Worm (Caenorhabditis elegans) whole organism, L4 larva: Measurements from ENCODE around the gene mrps-23.

Experiments
- F37D6.2 ChIP-seq: sonication (generic microtip); optimal IDR thresholded peaks from 2 replicates; lab custom pipeline; 2016; ENCODE audit warnings: mild to moderate bottlenecking, missing genetic modification characterization, missing compliant biosample characterization
- arid-1 ChIP-seq: fragments of 200-800 bp; sonication (Bioruptor generic); conservative IDR thresholded peaks from 2 replicates; pipeline ENCODE4 v1.3.6; 2022; ENCODE audit warnings: missing genetic modification reagents, missing genetic modification characterization, missing compliant biosample characterization
- ceh-82 ChIP-seq: sonication (generic microtip); optimal IDR thresholded peaks from 2 replicates; lab custom pipeline; 2017; ENCODE audit warnings: missing biosample characterization, missing genetic modification characterization
- hlh-11 ChIP-seq: fragments of 200-800 bp; sonication (Bioruptor generic); optimal IDR thresholded peaks from 2 replicates; lab custom pipeline; 2018; ENCODE audit warnings: mild to moderate bottlenecking, missing genetic modification characterization, missing compliant biosample characterization
- hlh-30 ChIP-seq: sonication (generic microtip); optimal IDR thresholded peaks from 2 replicates; lab custom pipeline; 2017; ENCODE audit warnings: antibody characterized with exemption, mild to moderate bottlenecking, missing genetic modification characterization, missing compliant biosample characterization; ENCODE audit not compliant: insufficient read depth
- jun-1 ChIP-seq: fragments of 150-350 bp; optimal IDR thresholded peaks from 2 replicates; lab custom pipeline; 2014; ENCODE audit warnings: missing biosample characterization, missing genetic modification reagents, missing genetic modification characterization
- mdl-1 ChIP-seq, 2 experiments: fragments of 150-350 bp in 1 of 2; sonication (generic microtip) in 1 of 2; optimal IDR thresholded peaks; 2 replicates each; lab custom pipeline; 2014 to 2017; ENCODE audit warnings: missing biosample characterization in 2 of 2, missing genetic modification characterization in 2 of 2
- nhr-237 ChIP-seq: sonication (generic microtip); optimal IDR thresholded peaks from 2 replicates; lab custom pipeline; 2017; ENCODE audit warnings: missing biosample characterization, missing genetic modification characterization
- skn-1 ChIP-seq: fragments of 150-350 bp; optimal IDR thresholded peaks from 2 replicates; lab custom pipeline; 2014; ENCODE audit warnings: missing biosample characterization, missing genetic modification characterization
- unc-62 ChIP-seq, 3 experiments: fragments of 150-350 bp in 1 of 3; sonication (generic microtip); optimal IDR thresholded peaks in 2 of 3; peaks in 1 of 3; 1 replicate in 1 of 3; 2 replicates in 2 of 3; lab custom pipeline; 2014 to 2017; ENCODE audit warnings: missing biosample characterization in 3 of 3, missing genetic modification characterization in 3 of 3, missing genetic modification reagents in 3 of 3, missing genotype in 1 of 3

DNA sequence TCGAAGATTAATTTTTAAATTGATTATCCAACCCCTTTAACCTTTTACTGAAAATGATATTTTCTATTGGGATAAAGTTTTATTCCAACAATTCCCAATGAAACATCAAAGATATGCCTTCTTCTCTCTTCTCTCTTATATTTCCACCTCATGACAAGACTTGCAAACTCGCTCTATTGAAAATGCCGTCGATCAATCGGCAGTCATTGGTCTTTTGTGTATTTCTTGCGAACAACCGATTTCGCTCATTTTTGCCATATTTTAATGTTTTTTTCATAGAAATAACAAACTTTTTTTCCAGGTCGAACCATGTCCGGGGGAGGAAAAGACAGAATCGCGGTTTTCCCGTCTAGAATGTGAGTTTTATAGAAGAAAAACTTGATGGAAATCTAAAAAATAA, 15.7 kb downstream of the mrps-23 start, which contains the start of gene vha-14:
- TF ChIP-seq skn-1 (no peak), arid-1 (no peak), F37D6.2 (tag; lab: Kevin White, UChicago) (no peak), unc-62 (GFP tag; optimal IDR thresholded peaks at IDR 0.05 in 1 of 2; lab: Kevin White, UChicago) (peak in 1 of 2 experiments; percentile 69), unc-62 (tag; optimal IDR thresholded peaks at IDR 0.05; lab: Kevin White, UChicago) (no peak), nhr-237 (tag; lab: Kevin White, UChicago) (no peak), mdl-1 (tag; optimal IDR thresholded peaks at IDR 0.05; lab: Kevin White, UChicago) (no peak), hlh-11 (tag; lab: Kevin White, UChicago) (peak; percentile 22), ceh-82 (no peak), hlh-30 (tag; lab: Kevin White, UChicago) (peak; percentile 92), jun-1 (tag; lab: Kevin White, UChicago) (no peak)
